Fruit fly (Drosophila melanogaster): ENCODE data around the gene CG18094.

The CG18094 gene

DNA sequence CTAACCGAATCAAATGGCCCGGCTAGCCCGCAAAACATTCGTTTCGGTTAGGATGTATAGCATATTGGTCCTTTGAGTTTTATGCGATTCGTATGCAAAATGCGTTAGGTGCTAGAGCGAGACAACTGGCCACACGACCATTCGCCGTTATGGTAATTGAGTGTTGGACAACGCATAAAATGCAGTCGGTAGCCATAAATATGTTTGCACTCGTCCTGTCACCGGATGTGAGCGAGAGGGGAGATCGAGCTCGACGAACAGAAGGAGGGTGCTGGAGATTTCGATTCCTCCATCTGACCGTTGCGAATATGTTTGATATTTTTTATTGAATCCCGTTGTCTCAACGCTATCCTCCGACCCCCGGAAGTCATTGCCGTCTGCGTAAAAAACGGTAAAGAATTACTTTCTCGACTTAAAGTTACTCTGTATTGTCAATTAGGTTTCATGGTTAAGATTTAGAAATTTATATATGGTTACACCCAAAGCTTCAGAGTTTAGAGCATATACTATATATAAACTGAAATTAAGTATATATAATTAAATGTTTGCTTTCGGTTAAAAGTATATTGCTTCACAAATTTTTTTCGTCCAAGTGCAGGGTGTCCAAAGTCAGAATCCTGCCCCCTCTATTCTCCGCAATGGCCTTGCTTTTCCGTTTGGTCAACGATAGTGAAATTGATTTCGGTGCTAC is 32.0 kb upstream of the CG18094 start:
- TF ChIP-seq tj (GFP tag; optimal IDR thresholded peaks at IDR 0.05): no peak
- TF ChIP-seq Hr96 (GFP tag; optimal IDR thresholded peaks at IDR 0.05): no peak
- no peak for TF ChIP-seq cic (GFP tag; optimal IDR thresholded peaks at IDR 0.05)
- no peak for TF ChIP-seq CG12768 (GFP tag; optimal IDR thresholded peaks at IDR 0.05)
- TF ChIP-seq cnc (optimal IDR thresholded peaks at IDR 0.05): no peak
- TF ChIP-seq ovo (GFP tag; optimal IDR thresholded peaks at IDR 0.05): no peak
- no peak for TF ChIP-seq CG7101 (tag; optimal IDR thresholded peaks at IDR 0.05)
- TF ChIP-seq Mnt (GFP tag; optimal IDR thresholded peaks at IDR 0.05): no peak
- no peak for TF ChIP-seq pad (GFP tag; optimal IDR thresholded peaks at IDR 0.05)
- no peak for TF ChIP-seq Clk (GFP tag; optimal IDR thresholded peaks at IDR 0.05)
- no peak for TF ChIP-seq CG5204 (GFP tag; optimal IDR thresholded peaks at IDR 0.05)
- no peak for TF ChIP-seq CG33017 (tag; optimal IDR thresholded peaks at IDR 0.05)
- no peak for TF ChIP-seq bab1 (GFP tag; optimal IDR thresholded peaks at IDR 0.05)
- no peak for TF ChIP-seq CG14711 (tag; optimal IDR thresholded peaks at IDR 0.05)
- TF ChIP-seq CG11617 (GFP tag; optimal IDR thresholded peaks at IDR 0.05): no peak
- TF ChIP-seq kay (GFP tag; ENCODE audit: borderline replicate concordance): no peak
- no peak for TF ChIP-seq Crg-1 (GFP tag; optimal IDR thresholded peaks at IDR 0.05)
- TF ChIP-seq CG7045 (GFP tag; optimal IDR thresholded peaks at IDR 0.05): no peak

DNA sequence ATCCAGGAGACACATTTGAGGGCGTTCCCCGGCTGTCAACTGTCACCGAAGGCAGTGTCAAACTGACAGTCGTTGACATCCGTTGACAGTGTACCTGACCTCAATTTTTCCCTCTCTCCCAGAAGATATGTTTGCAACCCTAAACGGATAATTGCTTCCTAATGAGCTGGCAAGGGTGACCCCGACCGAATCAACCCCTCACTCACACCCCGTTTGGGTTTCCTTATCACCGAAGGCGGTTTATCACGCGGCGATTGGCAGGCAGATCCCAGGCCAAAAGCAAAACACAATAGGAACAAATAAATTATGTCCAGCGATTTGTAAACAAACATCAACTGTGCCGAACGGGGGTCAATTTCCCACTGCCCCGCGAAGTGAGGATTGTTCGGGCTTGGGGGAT is 30.7 kb upstream of the CG18094 start:
- TF ChIP-seq CG7101 (tag; optimal IDR thresholded peaks at IDR 0.05) (no peak), CG1620 (GFP tag; optimal IDR thresholded peaks at IDR 0.05) (no peak), cnc (optimal IDR thresholded peaks at IDR 0.05) (no peak), CG12768 (GFP tag; optimal IDR thresholded peaks at IDR 0.05) (no peak), CG11617 (GFP tag; optimal IDR thresholded peaks at IDR 0.05) (no peak), CG14711 (tag; optimal IDR thresholded peaks at IDR 0.05) (no peak), pad (GFP tag; optimal IDR thresholded peaks at IDR 0.05) (no peak), kay (GFP tag; ENCODE audit: borderline replicate concordance) (no peak), CG5204 (GFP tag; optimal IDR thresholded peaks at IDR 0.05) (no peak), ovo (GFP tag; optimal IDR thresholded peaks at IDR 0.05) (no peak), Clk (GFP tag; optimal IDR thresholded peaks at IDR 0.05) (no peak), tj (GFP tag; optimal IDR thresholded peaks at IDR 0.05) (no peak), CG33017 (tag; optimal IDR thresholded peaks at IDR 0.05) (no peak)

DNA sequence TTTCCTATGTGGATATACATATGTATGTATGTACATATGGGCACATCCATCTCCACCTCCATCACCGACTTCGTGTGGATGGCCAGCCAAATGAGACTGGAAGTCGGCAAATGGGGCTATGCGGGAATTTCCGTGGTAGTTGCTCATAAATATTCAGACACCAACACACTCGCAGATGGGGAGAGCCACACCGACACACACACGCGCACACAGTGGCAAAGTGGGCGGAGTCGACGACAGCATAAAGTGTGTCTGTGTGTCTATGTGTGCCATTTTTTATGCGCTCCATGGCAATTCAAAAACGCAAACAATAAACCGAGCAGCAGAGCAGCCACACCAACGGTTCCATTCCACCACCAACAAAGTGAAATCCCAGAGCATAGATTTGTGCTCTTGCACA is 27.2 kb upstream of the CG18094 start:
- TF ChIP-seq tj (GFP tag; optimal IDR thresholded peaks at IDR 0.05) (peak; percentile 18), CG11617 (GFP tag; optimal IDR thresholded peaks at IDR 0.05) (no peak), ovo (GFP tag; optimal IDR thresholded peaks at IDR 0.05) (no peak), Hr96 (GFP tag; optimal IDR thresholded peaks at IDR 0.05) (no peak), cnc (optimal IDR thresholded peaks at IDR 0.05) (no peak), bab1 (GFP tag; optimal IDR thresholded peaks at IDR 0.05) (no peak)

DNA sequence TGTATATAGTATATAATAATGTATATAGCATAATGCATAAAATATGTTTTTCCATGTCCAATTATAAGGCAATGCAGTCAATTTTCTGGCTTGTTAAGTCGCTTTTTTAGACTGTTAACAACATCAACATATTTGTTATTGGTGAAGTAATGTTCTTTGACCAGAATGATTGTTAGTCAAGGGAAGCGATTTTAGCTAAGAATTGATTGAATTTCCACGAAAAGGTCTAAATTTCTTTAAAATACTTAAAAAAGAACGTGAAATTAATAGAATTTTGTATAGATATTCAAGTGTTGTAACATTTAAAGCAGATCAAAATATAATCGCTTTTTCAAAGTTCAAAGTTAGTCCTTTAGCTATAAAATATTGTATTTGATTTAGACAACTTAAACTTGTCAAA is 26.7 kb upstream of the CG18094 start:
- TF ChIP-seq CG12768 (GFP tag; optimal IDR thresholded peaks at IDR 0.05) (no peak), CG5204 (GFP tag; optimal IDR thresholded peaks at IDR 0.05) (peak; percentile 25)

DNA sequence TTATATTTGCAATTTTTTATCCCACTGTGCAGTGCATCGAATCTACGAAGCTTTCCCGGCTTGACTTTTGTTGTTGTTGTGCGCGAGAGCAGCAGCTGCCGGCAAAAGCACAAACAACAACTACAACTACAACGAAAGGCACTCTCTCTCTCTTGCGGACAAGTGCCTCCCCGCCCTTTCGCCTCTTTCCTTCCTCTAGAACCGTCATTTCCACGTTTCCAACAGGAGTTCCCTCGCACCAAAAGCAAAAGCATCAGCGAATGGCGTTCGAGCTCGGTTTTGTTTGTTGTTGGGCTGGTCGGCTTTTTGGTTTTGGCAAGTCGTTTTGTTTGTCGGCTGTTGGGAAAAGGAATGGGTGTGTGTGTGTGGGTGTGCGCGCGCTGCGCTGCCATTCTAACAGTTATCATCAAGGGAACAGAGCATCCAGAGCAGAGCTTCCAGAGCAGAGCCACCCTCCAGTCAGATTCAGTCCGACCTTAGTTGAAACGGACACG is 26.2 kb upstream of the CG18094 start, which contains the start of gene tj:
tj (plus strand) TSS at position 444 of the 494 bp plus-strand sequence.
- TF ChIP-seq ovo (GFP tag; optimal IDR thresholded peaks at IDR 0.05): no peak
- no peak for TF ChIP-seq cic (GFP tag; optimal IDR thresholded peaks at IDR 0.05)
- TF ChIP-seq Clk (GFP tag; optimal IDR thresholded peaks at IDR 0.05): no peak
- TF ChIP-seq pad (GFP tag; optimal IDR thresholded peaks at IDR 0.05): peak; percentile 58
- TF ChIP-seq CG7101 (tag; optimal IDR thresholded peaks at IDR 0.05): no peak
- TF ChIP-seq tj (GFP tag; optimal IDR thresholded peaks at IDR 0.05): peak; percentile 87

DNA sequence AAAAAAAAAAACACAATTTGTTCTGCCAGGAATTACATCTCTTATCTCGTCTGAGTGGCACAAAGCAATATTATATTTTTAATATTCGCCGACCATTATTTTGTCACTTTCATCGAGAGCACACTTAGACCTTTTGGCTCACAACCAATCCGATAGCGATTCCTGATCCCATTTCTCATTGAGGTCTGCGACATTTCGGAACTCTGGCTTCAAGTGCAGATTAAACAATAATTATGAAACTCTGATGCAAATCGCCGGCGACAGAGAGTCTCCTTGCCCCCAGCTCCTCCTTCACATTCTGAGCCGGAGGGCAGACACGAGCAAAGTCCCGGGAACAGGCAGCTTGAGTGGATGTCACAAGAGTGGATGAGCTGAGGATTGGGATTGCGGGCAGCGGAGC is 21.0 kb upstream of the CG18094 start:
- TF ChIP-seq Hr96 (GFP tag; optimal IDR thresholded peaks at IDR 0.05): no peak
- TF ChIP-seq bab1 (GFP tag; optimal IDR thresholded peaks at IDR 0.05): no peak
- TF ChIP-seq CG7045 (GFP tag; optimal IDR thresholded peaks at IDR 0.05): no peak
- TF ChIP-seq CG33017 (tag; optimal IDR thresholded peaks at IDR 0.05): no peak
- no peak for TF ChIP-seq kay (GFP tag; ENCODE audit: borderline replicate concordance)
- TF ChIP-seq Clk (GFP tag; optimal IDR thresholded peaks at IDR 0.05): no peak
- no peak for TF ChIP-seq CG1620 (GFP tag; optimal IDR thresholded peaks at IDR 0.05)

DNA sequence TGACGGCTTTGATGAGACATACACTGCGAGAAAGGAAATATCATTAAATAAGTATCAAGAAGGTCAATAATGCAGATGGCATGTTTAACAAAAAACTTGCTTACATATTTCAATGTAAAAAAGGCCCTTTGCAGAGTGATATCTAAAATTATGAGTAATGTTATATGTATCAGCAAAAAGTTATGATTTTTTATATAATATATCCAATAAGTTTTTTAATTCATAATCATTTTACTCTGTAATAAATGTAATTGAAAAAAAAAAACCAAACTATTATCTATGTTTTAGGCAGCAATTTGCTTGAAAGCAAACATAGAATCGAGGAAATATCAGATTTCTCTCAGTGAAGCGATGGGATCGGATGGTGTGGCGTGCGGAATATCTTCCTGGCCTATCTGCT is 20.3 kb upstream of the CG18094 start:
- TF ChIP-seq Clk (GFP tag; optimal IDR thresholded peaks at IDR 0.05) (no peak), pad (GFP tag; optimal IDR thresholded peaks at IDR 0.05) (no peak), CG33017 (tag; optimal IDR thresholded peaks at IDR 0.05) (no peak), cic (GFP tag; optimal IDR thresholded peaks at IDR 0.05) (no peak), Mnt (GFP tag; optimal IDR thresholded peaks at IDR 0.05) (no peak), CG7045 (GFP tag; optimal IDR thresholded peaks at IDR 0.05) (no peak), Hr96 (GFP tag; optimal IDR thresholded peaks at IDR 0.05) (no peak), CG14711 (tag; optimal IDR thresholded peaks at IDR 0.05) (no peak), tj (GFP tag; optimal IDR thresholded peaks at IDR 0.05) (no peak), toe (GFP tag; optimal IDR thresholded peaks at IDR 0.05) (no peak), CG1620 (GFP tag; optimal IDR thresholded peaks at IDR 0.05) (no peak), CG5204 (GFP tag; optimal IDR thresholded peaks at IDR 0.05) (no peak), bab1 (GFP tag; optimal IDR thresholded peaks at IDR 0.05) (no peak)
